Fruit fly (Drosophila melanogaster) whole organism, wandering third instar larva: Measurements from ENCODE around the gene CG2233.
A peak's percentile ranks its signal among the peaks of the same experiment; 100 is the strongest.

Source experiments
- Abd-B ChIP-seq: fragments of >200 bp; optimal IDR thresholded peaks from 2 replicates; lab custom pipeline; 2017; ENCODE audit warnings: missing biosample characterization, missing genetic modification characterization
- CG9705 ChIP-seq: fragments of 200-800 bp; sonication (Bioruptor generic); optimal IDR thresholded peaks from 2 replicates; lab custom pipeline; 2018; ENCODE audit warnings: missing biosample characterization, mild to moderate bottlenecking, missing genetic modification characterization
- HLH106 ChIP-seq: fragments of 200-800 bp; optimal IDR thresholded peaks from 3 replicates; lab custom pipeline; 2019; ENCODE audit warnings: missing biosample characterization, mild to moderate bottlenecking, missing genetic modification characterization, moderate library complexity
- Myc ChIP-seq: fragments of >200 bp; optimal IDR thresholded peaks from 2 replicates; lab custom pipeline; 2017
- Sp1 ChIP-seq: fragments of 200-800 bp; sonication (Bioruptor generic); optimal IDR thresholded peaks from 3 replicates; lab custom pipeline; 2019; ENCODE audit warnings: missing biosample characterization, mild to moderate bottlenecking, missing genetic modification characterization, moderate library complexity
- br ChIP-seq: fragments of 200-800 bp; sonication (Bioruptor generic); optimal IDR thresholded peaks from 2 replicates; lab custom pipeline; 2016; ENCODE audit warnings: missing biosample characterization, missing genetic modification characterization
- dl ChIP-seq, 2 experiments: fragments of 175-275, 200-275 bp in 1 of 2; fragments of 200-275 bp in 1 of 2; sonication (Bioruptor generic); optimal IDR thresholded peaks; lab custom pipeline; 2018; ENCODE audit warnings: mild to moderate bottlenecking in 2 of 2, missing biosample characterization in 2 of 2, missing genetic modification characterization in 2 of 2, moderate library complexity in 2 of 2; ENCODE audit not compliant: partially characterized antibody in 2 of 2, insufficient read depth in 1 of 2
- ey ChIP-seq: fragments of 200-800 bp; sonication (Bioruptor generic); optimal IDR thresholded peaks from 2 replicates; lab custom pipeline; 2016; ENCODE audit warnings: missing biosample characterization, missing genetic modification characterization
- lola ChIP-seq: fragments of >200 bp; optimal IDR thresholded peaks from 2 replicates; lab custom pipeline; 2017; ENCODE audit warnings: missing biosample characterization, missing genetic modification characterization
- pan ChIP-seq: fragments of >200 bp; optimal IDR thresholded peaks from 2 replicates; lab custom pipeline; 2017
- tai ChIP-seq: sonication (Bioruptor generic); optimal IDR thresholded peaks from 2 replicates; lab custom pipeline; 2016; ENCODE audit warnings: missing biosample characterization, missing genetic modification characterization
- usp ChIP-seq: fragments of >200 bp; optimal IDR thresholded peaks from 2 replicates; lab custom pipeline; 2017; ENCODE audit warnings: missing biosample characterization, missing genetic modification characterization

dm6 chrX:8057837-8058445 is 20.6 kb upstream of the CG2233 start:
- TF ChIP-seq lola (no peak), HLH106 (no peak), Sp1 (GFP tag; lab: Kevin White, UChicago) (no peak), pan (lab: Kevin White, UChicago) (no peak), tai (GFP tag; lab: Kevin White, UChicago) (no peak), Myc (no peak), CG9705 (GFP tag; lab: Kevin White, UChicago) (no peak), dl (GFP tag; optimal IDR thresholded peaks at IDR 0.05; lab: Kevin White, UChicago; ENCODE audit: insufficient read depth in 1 of 2, partially characterized antibody in 2 of 2) (peak; percentile 95 to 96), br (GFP tag; lab: Kevin White, UChicago) (no peak), Abd-B (no peak), ey (no peak), usp (GFP tag; lab: Kevin White, UChicago) (no peak)
